Worm (Caenorhabditis elegans) whole organism, L4 larva: ENCODE results near the gene his-16.

Experiments used
- F49E8.2 ChIP-seq: sonication (generic microtip); optimal IDR thresholded peaks from 2 replicates; lab custom pipeline; 2016; ENCODE audit warnings: missing compliant biosample characterization, mild to moderate bottlenecking, missing genetic modification characterization, borderline replicate concordance
- daf-8 ChIP-seq: fragments of 200-800 bp; sonication (Bioruptor generic); IDR thresholded peaks from 2 replicates; pipeline ENCODE4 v1.3.6; 2022; ENCODE audit warnings: missing genetic modification characterization, missing compliant biosample characterization
- fos-1 ChIP-seq: fragments of 150-350 bp; optimal IDR thresholded peaks from 2 replicates; lab custom pipeline; 2014; ENCODE audit warnings: missing biosample characterization, missing genetic modification characterization
- gei-8 ChIP-seq: fragments of 200-800 bp; sonication (Bioruptor generic); optimal IDR thresholded peaks from 2 replicates; lab custom pipeline; 2018; ENCODE audit warnings: mild to moderate bottlenecking, missing genetic modification characterization, missing compliant biosample characterization
- mxl-3 ChIP-seq: fragments of 200-800 bp; sonication (Bioruptor generic); optimal IDR thresholded peaks from 2 replicates; lab custom pipeline; 2018; ENCODE audit warnings: mild to moderate bottlenecking, missing genetic modification characterization, missing compliant biosample characterization
- nhr-237 ChIP-seq: sonication (generic microtip); optimal IDR thresholded peaks from 2 replicates; lab custom pipeline; 2017; ENCODE audit warnings: missing biosample characterization, missing genetic modification characterization
- rbr-2 ChIP-seq: sonication (generic microtip); optimal IDR thresholded peaks from 2 replicates; lab custom pipeline; 2016; ENCODE audit warnings: missing genotype, missing genetic modification characterization, missing compliant biosample characterization
- snpc-4 ChIP-seq: fragments of 150-350 bp; optimal IDR thresholded peaks from 2 replicates; lab custom pipeline; 2014; ENCODE audit warnings: missing biosample characterization, missing genetic modification characterization

- TF ChIP-seq F49E8.2 (tag; lab: Kevin White, UChicago) (no peak), snpc-4 (tag; lab: Kevin White, UChicago) (no peak), mxl-3 (no peak), rbr-2 (tag; lab: Kevin White, UChicago) (no peak), nhr-237 (tag; lab: Kevin White, UChicago) (no peak), gei-8 (no peak), fos-1 (no peak), daf-8 (GFP tag; lab: Robert Waterston, UW) (no peak)
These were observed 41.9 kb upstream of the his-16 start for ce11 chrII:13859847-13860246.
